Worm (Caenorhabditis elegans): ENCODE measurements around the gene C48B4.11.

Gene C48B4.11

DNA sequence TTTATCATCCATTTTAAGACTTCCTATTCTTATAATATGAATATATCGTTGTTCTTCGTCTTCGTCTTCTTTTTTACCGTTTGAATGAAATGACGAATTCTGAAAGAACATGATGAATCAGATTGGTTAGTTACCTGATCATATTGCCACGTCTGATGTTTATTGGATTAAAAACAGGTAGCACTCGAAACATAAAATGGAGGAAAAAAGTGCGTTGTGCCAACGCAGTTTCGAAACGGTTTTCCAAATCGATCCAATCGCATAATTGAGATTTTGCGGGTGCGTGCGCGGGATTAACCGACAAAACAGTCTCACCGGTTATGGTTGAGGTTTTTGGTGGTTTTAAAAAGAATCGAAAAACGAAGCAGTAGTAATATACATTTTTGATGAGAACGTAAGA, 29.6 kb upstream of the C48B4.11 start, which contains the start of gene rom-2 (continued):
- TF ChIP-seq ekl-4 (GFP tag; IDR thresholded peaks at IDR 0.05) (no peak), T07F8.4 (tag; optimal IDR thresholded peaks at IDR 0.05) (no peak), rcor-1 (GFP tag; IDR thresholded peaks at IDR 0.05) (no peak), ceh-100 (GFP tag; IDR thresholded peaks at IDR 0.05) (no peak), F37B4.10 (GFP tag; IDR thresholded peaks at IDR 0.05) (no peak), snpc-1.1 (tag; optimal IDR thresholded peaks at IDR 0.05; ENCODE audit: insufficient read depth) (no peak)

DNA sequence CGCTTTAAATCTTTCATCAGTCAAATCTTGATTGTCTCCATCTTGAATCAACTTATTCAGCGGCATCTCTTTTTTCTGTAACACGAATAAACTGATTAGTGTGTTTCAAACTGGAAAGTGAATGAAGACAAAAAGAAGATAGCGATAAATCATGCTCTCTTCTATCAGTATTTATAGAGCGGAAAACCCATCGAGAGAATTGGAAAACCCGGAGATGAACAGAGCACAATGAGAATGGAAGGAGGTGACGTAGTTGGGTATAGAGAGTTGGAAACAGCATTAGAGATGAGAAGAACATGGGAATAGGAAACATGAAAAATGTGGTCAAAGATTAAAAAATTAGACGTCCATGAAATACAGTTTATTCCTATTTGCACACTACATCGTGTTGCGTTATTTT, 26.2 kb upstream of the C48B4.11 start, which contains the start of gene acox-1.5:
TSS of gene acox-1.5 (minus strand) at position 75 of the 400 bp plus-strand sequence.
- no peak for TF ChIP-seq fkh-3 (tag; optimal IDR thresholded peaks at IDR 0.05)
- TF ChIP-seq nfya-2 (GFP tag; IDR thresholded peaks at IDR 0.05): no peak
- peak; percentile 78 for TF ChIP-seq nhr-80 (tag; optimal IDR thresholded peaks at IDR 0.05)
- TF ChIP-seq efl-1 (GFP tag; optimal IDR thresholded peaks at IDR 0.05): no peak

DNA sequence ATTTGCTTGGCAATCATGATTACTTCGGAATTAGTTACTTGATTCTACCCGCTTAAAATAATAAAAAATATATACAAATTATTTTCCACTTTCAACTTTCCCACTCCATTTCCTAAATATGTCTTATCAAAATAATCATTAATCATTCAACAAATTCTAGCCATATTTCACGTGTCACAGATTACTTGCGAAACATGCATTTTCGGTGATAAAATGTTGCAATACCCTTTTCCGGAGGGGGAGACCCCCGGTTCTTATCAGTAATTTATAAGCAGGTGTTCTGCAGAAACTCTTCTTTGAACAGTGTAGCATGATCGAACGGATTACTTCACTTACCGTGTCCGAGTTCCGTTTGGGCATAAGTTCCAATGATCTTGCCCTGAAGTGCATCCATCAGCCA, 24.3 kb upstream of the C48B4.11 start:
- TF ChIP-seq lir-1 (GFP tag; conservative IDR thresholded peaks at IDR 0.05): no peak
- no peak for TF ChIP-seq lin-26 (GFP tag; IDR thresholded peaks at IDR 0.05)
- TF ChIP-seq nhr-80 (tag; optimal IDR thresholded peaks at IDR 0.05): peak; percentile 80
- TF ChIP-seq him-1 (tag; optimal IDR thresholded peaks at IDR 0.05): no peak
- peak; percentile 24 for TF ChIP-seq ets-4 (GFP tag; optimal IDR thresholded peaks at IDR 0.05)
- TF ChIP-seq aptf-2 (GFP tag; conservative IDR thresholded peaks at IDR 0.05): no peak
- TF ChIP-seq athp-1 (tag; optimal IDR thresholded peaks at IDR 0.05): no peak
- no peak for TF ChIP-seq cebp-1 (GFP tag; IDR thresholded peaks at IDR 0.05)
- TF ChIP-seq cebp-1 (tag; optimal IDR thresholded peaks at IDR 0.05): peak; percentile 54

DNA sequence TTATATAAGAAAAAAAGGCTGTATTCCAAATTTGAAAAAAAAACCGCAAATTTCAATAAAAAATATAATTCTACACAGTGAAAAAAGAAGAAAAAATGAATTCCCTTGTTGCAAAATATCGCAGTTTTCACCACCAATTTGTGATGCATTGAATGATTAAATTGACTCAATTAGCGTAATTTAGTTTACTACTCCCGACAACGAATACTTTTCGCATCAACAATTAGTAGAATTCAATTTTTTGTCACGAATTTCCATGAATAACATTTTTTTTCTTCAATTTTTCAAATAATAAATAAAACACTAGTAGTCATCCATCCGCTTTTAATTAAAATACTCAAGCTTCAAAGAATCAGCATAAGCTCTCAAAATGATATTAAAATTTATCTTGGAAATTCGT, 19.4 kb upstream of the C48B4.11 start:
- TF ChIP-seq sptf-2 (GFP tag; optimal IDR thresholded peaks at IDR 0.05) (no peak), ZK185.1 (tag; optimal IDR thresholded peaks at IDR 0.05; ENCODE audit: poor library complexity, severe bottlenecking) (no peak), nhr-27 (tag; optimal IDR thresholded peaks at IDR 0.05) (no peak), madf-6 (GFP tag; IDR thresholded peaks at IDR 0.05) (no peak), fkh-3 (tag; optimal IDR thresholded peaks at IDR 0.05) (no peak), cebp-2 (GFP tag; IDR thresholded peaks at IDR 0.05) (no peak), cebp-1 (GFP tag; IDR thresholded peaks at IDR 0.05) (no peak), cebp-1 (tag; optimal IDR thresholded peaks at IDR 0.05) (no peak), hrde-1 (tag; optimal IDR thresholded peaks at IDR 0.05; ENCODE audit: borderline replicate concordance) (no peak), efl-1 (GFP tag; optimal IDR thresholded peaks at IDR 0.05) (no peak), nhr-90 (tag; optimal IDR thresholded peaks at IDR 0.05) (no peak), F57C9.4 (tag; optimal IDR thresholded peaks at IDR 0.05) (no peak), tlf-1 (GFP tag; optimal IDR thresholded peaks at IDR 0.05) (no peak)

DNA sequence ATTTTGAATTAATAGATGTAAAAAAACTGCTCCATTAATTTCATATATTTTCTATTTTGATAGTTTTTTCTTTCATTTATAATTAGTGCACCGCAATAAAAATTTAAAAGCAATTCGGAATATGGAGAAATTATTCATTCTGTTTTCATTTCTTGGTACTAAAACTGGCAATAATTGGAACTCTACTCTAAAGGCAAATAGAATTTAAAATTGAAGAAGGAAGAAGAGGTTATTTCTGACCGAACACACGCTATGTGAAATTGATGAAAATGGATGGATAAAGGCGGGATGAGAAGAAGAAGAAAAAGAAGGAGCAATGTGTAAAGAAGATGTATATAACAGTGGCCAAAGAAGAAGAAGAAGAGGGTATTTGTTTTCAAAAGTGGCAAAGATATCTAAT, 17.3 kb upstream of the C48B4.11 start:
- TF ChIP-seq unc-62 (GFP tag; optimal IDR thresholded peaks at IDR 0.05): no peak

DNA sequence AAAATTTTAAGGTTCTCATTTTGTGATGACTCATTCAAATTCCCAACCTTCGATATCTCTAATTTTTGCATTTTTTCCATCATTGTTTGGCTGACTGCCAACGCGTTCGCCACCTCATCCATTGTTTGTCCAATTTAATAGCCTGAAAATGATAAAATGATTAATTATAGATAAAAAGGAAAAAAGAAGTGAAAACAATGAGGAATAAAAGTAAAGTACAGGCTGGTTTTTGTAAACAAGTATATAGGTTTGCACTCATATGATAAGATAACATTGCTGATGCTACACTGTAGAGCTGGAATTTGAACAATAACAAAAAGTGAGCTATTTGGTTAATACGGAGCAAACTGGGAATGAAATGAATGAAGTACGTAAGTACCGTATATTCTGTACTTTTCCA, 16.3 kb upstream of the C48B4.11 start, which contains the start of gene C48B4.3:
TSS of gene C48B4.3 (minus strand) at position 149 of the 400 bp plus-strand sequence.
- TF ChIP-seq nfyb-1 (GFP tag; IDR thresholded peaks at IDR 0.05) (no peak), B0019.2 (GFP tag; conservative IDR thresholded peaks at IDR 0.05) (no peak), ceh-91 (GFP tag; IDR thresholded peaks at IDR 0.05) (no peak), attf-6 (GFP tag; IDR thresholded peaks at IDR 0.05) (no peak), hlh-12 (tag; optimal IDR thresholded peaks at IDR 0.05) (no peak), efl-1 (GFP tag; optimal IDR thresholded peaks at IDR 0.05) (no peak), athp-1 (tag; optimal IDR thresholded peaks at IDR 0.05) (no peak), lsl-1 (GFP tag; optimal IDR thresholded peaks at IDR 0.05) (no peak), tlf-1 (GFP tag; optimal IDR thresholded peaks at IDR 0.05) (no peak), zfh-2 (GFP tag; conservative IDR thresholded peaks at IDR 0.05) (no peak), T26A5.8 (tag; optimal IDR thresholded peaks at IDR 0.05) (no peak), aptf-2 (GFP tag; conservative IDR thresholded peaks at IDR 0.05) (no peak), C06A6.2 (GFP tag; conservative IDR thresholded peaks at IDR 0.05) (no peak), unc-62 (GFP tag; optimal IDR thresholded peaks at IDR 0.05) (no peak), attf-5 (GFP tag; optimal IDR thresholded peaks at IDR 0.05) (no peak), pha-4 (tag; optimal IDR thresholded peaks at IDR 0.05) (no peak), tbx-9 (tag; optimal IDR thresholded peaks at IDR 0.05; ENCODE audit: borderline replicate concordance) (no peak)
